Fruit fly (Drosophila melanogaster) whole organism, adult: ENCODE results near the gene CG12784.

Experiments
- CG14711 ChIP-seq: fragments of 200-800 bp; sonication (Bioruptor generic); optimal IDR thresholded peaks from 2 replicates; lab custom pipeline; 2018; ENCODE audit warnings: missing biosample characterization, mild to moderate bottlenecking, missing genetic modification characterization, moderate library complexity
- CG5204 ChIP-seq: fragments of 200-800 bp; sonication (Bioruptor generic); optimal IDR thresholded peaks from 2 replicates; lab custom pipeline; 2016; ENCODE audit warnings: missing biosample characterization, missing genetic modification characterization
- Clk ChIP-seq: fragments of 200-800 bp; sonication (Bioruptor generic); optimal IDR thresholded peaks from 2 replicates; lab custom pipeline; 2017; ENCODE audit warnings: missing biosample characterization, missing genetic modification characterization
- Mnt ChIP-seq: fragments of 200-800 bp; sonication (Bioruptor generic); optimal IDR thresholded peaks from 2 replicates; lab custom pipeline; 2016; ENCODE audit warnings: missing biosample characterization, mild to moderate bottlenecking, missing genetic modification characterization
- bab1 ChIP-seq: fragments of 200-800 bp; sonication (Bioruptor generic); optimal IDR thresholded peaks from 3 replicates; lab custom pipeline; 2019; ENCODE audit warnings: missing biosample characterization, mild to moderate bottlenecking, missing genetic modification characterization, moderate library complexity
- cic ChIP-seq: fragments of 200-800 bp; sonication (Bioruptor generic); optimal IDR thresholded peaks from 2 replicates; lab custom pipeline; 2017; ENCODE audit warnings: missing biosample characterization, mild to moderate bottlenecking, missing genetic modification characterization, moderate library complexity
- ovo ChIP-seq: fragments of 200-800 bp; sonication (Bioruptor generic); optimal IDR thresholded peaks from 2 replicates; lab custom pipeline; 2016; ENCODE audit warnings: missing biosample characterization, missing genetic modification characterization
- pad ChIP-seq: fragments of 200-800 bp; sonication (Bioruptor generic); optimal IDR thresholded peaks from 3 replicates; lab custom pipeline; 2017; ENCODE audit warnings: missing biosample characterization, missing genetic modification characterization, mild to moderate bottlenecking, moderate library complexity, missing genetic modification reagents

- TF ChIP-seq ovo (no peak), pad (GFP tag; lab: Kevin White, UChicago) (no peak), bab1 (no peak), cic (GFP tag; lab: Kevin White, UChicago) (no peak), Mnt (GFP tag; lab: Kevin White, UChicago) (no peak), CG5204 (GFP tag; lab: Kevin White, UChicago) (no peak), Clk (no peak), CG14711 (no peak)
Measured at dm6 chr3R:15774128-15774527, 11.2 kb downstream of the CG12784 start, which contains the start of gene Ttc26.
